Worm (Caenorhabditis elegans) whole organism, mixed stage, embryonic: Measurements from ENCODE around the gene C54D10.3.

Experiments
- flh-1 ChIP-seq: fragments of 200-800 bp; sonication (Bioruptor generic); optimal IDR thresholded peaks from 2 replicates; lab custom pipeline; 2018; ENCODE audit warnings: mild to moderate bottlenecking, missing genetic modification characterization, moderate library complexity, missing compliant biosample characterization
- nhr-76 ChIP-seq: sonication (generic microtip); optimal IDR thresholded peaks from 2 replicates; lab custom pipeline; 2017; ENCODE audit warnings: missing biosample characterization, missing genetic modification characterization

- TF ChIP-seq flh-1 (no peak), nhr-76 (tag; lab: Kevin White, UChicago) (no peak)
These were observed 25.4 kb downstream of the C54D10.3 start, which contains the start of gene pals-39 for ce11 chrV:12443754-12444153.
